Worm (Caenorhabditis elegans): ENCODE results near the gene str-25.

- TF ChIP-seq nhr-10 (tag; optimal IDR thresholded peaks at IDR 0.05), result no peak
- no peak for TF ChIP-seq lin-15B (tag; optimal IDR thresholded peaks at IDR 0.05)
- TF ChIP-seq lin-13 (GFP tag; optimal IDR thresholded peaks at IDR 0.05), result no peak
- TF ChIP-seq dmd-6 (GFP tag; IDR thresholded peaks at IDR 0.05), result no peak
- TF ChIP-seq nhr-11 (tag; optimal IDR thresholded peaks at IDR 0.05), result no peak
- no peak for TF ChIP-seq fos-1 (tag; optimal IDR thresholded peaks at IDR 0.05)
- no peak for TF ChIP-seq hif-1 (tag; optimal IDR thresholded peaks at IDR 0.05)
- TF ChIP-seq dpl-1 (GFP tag; optimal IDR thresholded peaks at IDR 0.05), result no peak
- no peak for TF ChIP-seq tra-1 (GFP tag; IDR thresholded peaks at IDR 0.05)
- TF ChIP-seq daf-8 (GFP tag; IDR thresholded peaks at IDR 0.05), result no peak
Measured at ce11 chrV:16103594-16103993, 11.9 kb upstream of the str-25 start, which contains the start of gene argk-1.
